Worm (Caenorhabditis elegans): ENCODE results near the gene marc-2.

The marc-2 gene

ce11 chrII:10646901-10647566 lies 13.8 kb downstream of the marc-2 start, which contains the start of gene M28.10:
Gene M28.10 (plus strand): TSS chrII:10647516.
- no peak for TF ChIP-seq pha-4 (tag; optimal IDR thresholded peaks at IDR 0.05)
- no peak for TF ChIP-seq unc-39 (tag; optimal IDR thresholded peaks at IDR 0.05)
- no peak for TF ChIP-seq ceh-83 (GFP tag; optimal IDR thresholded peaks at IDR 0.05)
- no peak for TF ChIP-seq ceh-39 (tag; optimal IDR thresholded peaks at IDR 0.05)
- TF ChIP-seq cnd-1 (tag; optimal IDR thresholded peaks at IDR 0.05) = no peak
- no peak for TF ChIP-seq nhr-12 (tag; optimal IDR thresholded peaks at IDR 0.05)
- TF ChIP-seq unc-62 (GFP tag; optimal IDR thresholded peaks at IDR 0.05) = no peak
- TF ChIP-seq ces-1 (GFP tag; optimal IDR thresholded peaks at IDR 0.05) = no peak
- no peak for TF ChIP-seq nhr-2 (tag; optimal IDR thresholded peaks at IDR 0.05)
- no peak for TF ChIP-seq mep-1 (tag; optimal IDR thresholded peaks at IDR 0.05)
- TF ChIP-seq ham-2 (GFP tag; optimal IDR thresholded peaks at IDR 0.05) = no peak
- TF ChIP-seq lin-32 (GFP tag; optimal IDR thresholded peaks at IDR 0.05) = no peak
- TF ChIP-seq nhr-28 (tag; optimal IDR thresholded peaks at IDR 0.05) = no peak
- no peak for TF ChIP-seq ztf-11 (tag; optimal IDR thresholded peaks at IDR 0.05)
- TF ChIP-seq elt-3 (tag; optimal IDR thresholded peaks at IDR 0.05) = no peak

ce11 chrII:10643403-10643802 lies 17.4 kb downstream of the marc-2 start, which contains the start of gene M28.4:
Gene M28.4 (plus strand): TSS chrII:10643703.
- TF ChIP-seq bed-3 (GFP tag; optimal IDR thresholded peaks at IDR 0.05) = no peak
- no peak for TF ChIP-seq ceh-39 (tag; optimal IDR thresholded peaks at IDR 0.05)
- no peak for TF ChIP-seq ceh-83 (GFP tag; optimal IDR thresholded peaks at IDR 0.05)
- no peak for TF ChIP-seq tbx-8 (GFP tag; optimal IDR thresholded peaks at IDR 0.05)
- TF ChIP-seq nhr-2 (tag; optimal IDR thresholded peaks at IDR 0.05) = no peak
- TF ChIP-seq mep-1 (tag; optimal IDR thresholded peaks at IDR 0.05) = no peak
- no peak for TF ChIP-seq ztf-11 (tag; optimal IDR thresholded peaks at IDR 0.05)
- TF ChIP-seq nhr-12 (tag; optimal IDR thresholded peaks at IDR 0.05) = no peak

DNA sequence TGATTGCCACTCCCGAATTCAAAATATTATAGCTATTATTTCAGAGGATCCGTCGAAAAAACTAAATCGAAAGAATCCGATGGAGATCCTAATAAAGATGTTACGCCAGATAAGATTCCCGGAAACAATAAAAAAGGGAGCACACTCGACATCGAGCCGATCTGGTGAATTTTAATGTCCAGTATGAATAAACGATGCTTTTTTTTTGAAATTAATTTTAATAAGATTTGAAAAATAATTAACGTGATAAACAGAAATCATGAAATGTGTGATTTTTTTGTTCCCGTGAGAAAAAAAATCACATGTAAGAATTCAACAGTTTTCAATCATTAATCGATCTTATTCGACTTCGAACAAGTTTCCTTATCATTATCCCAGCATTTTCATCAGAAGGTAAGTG lies 21.7 kb downstream of the marc-2 start, which contains the start of gene M28.9:
Gene M28.9 (plus strand): TSS at position 301 of the 400 bp plus-strand sequence.
- TF ChIP-seq flh-1 (GFP tag; optimal IDR thresholded peaks at IDR 0.05) = no peak
- no peak for TF ChIP-seq sptf-1 (tag; optimal IDR thresholded peaks at IDR 0.05)
- no peak for TF ChIP-seq lin-13 (tag; optimal IDR thresholded peaks at IDR 0.05)
- TF ChIP-seq elt-3 (tag; optimal IDR thresholded peaks at IDR 0.05) = no peak
- TF ChIP-seq nhr-12 (tag; optimal IDR thresholded peaks at IDR 0.05) = no peak
- TF ChIP-seq elt-1 (tag; optimal IDR thresholded peaks at IDR 0.05; ENCODE audit: borderline replicate concordance, insufficient read depth) = no peak
- no peak for TF ChIP-seq ces-1 (GFP tag; optimal IDR thresholded peaks at IDR 0.05)
- TF ChIP-seq lsy-2 (tag; optimal IDR thresholded peaks at IDR 0.05) = no peak
- TF ChIP-seq nhr-76 (tag; optimal IDR thresholded peaks at IDR 0.05) = no peak
- TF ChIP-seq nhr-2 (tag; optimal IDR thresholded peaks at IDR 0.05) = no peak
- no peak for TF ChIP-seq ceh-39 (tag; optimal IDR thresholded peaks at IDR 0.05)
- TF ChIP-seq ceh-83 (GFP tag; optimal IDR thresholded peaks at IDR 0.05) = no peak
- no peak for TF ChIP-seq nhr-28 (tag; optimal IDR thresholded peaks at IDR 0.05)
- TF ChIP-seq unc-120 (tag; optimal IDR thresholded peaks at IDR 0.05; ENCODE audit: poor library complexity, severe bottlenecking) = no peak
- TF ChIP-seq drap-1 (GFP tag; optimal IDR thresholded peaks at IDR 0.05) = no peak
- TF ChIP-seq zip-8 (tag; optimal IDR thresholded peaks at IDR 0.05) = no peak
- TF ChIP-seq unc-39 (tag; optimal IDR thresholded peaks at IDR 0.05) = no peak
- TF ChIP-seq ztf-11 (tag; optimal IDR thresholded peaks at IDR 0.05) = no peak
- TF ChIP-seq pha-4 (tag; optimal IDR thresholded peaks at IDR 0.05) = no peak
- no peak for TF ChIP-seq nhr-237 (tag; optimal IDR thresholded peaks at IDR 0.05)

- TF ChIP-seq sptf-1 (tag; optimal IDR thresholded peaks at IDR 0.05) = no peak
Measured at ce11 chrII:10630944-10631343, 29.8 kb downstream of the marc-2 start.

- TF ChIP-seq ces-1 (GFP tag; optimal IDR thresholded peaks at IDR 0.05) (no peak), tbx-8 (GFP tag; optimal IDR thresholded peaks at IDR 0.05) (no peak), nhr-76 (tag; optimal IDR thresholded peaks at IDR 0.05) (no peak), M03D4.4 (tag; optimal IDR thresholded peaks at IDR 0.05) (no peak), cnd-1 (tag; optimal IDR thresholded peaks at IDR 0.05) (no peak), elt-3 (tag; optimal IDR thresholded peaks at IDR 0.05) (no peak), bed-3 (GFP tag; optimal IDR thresholded peaks at IDR 0.05) (no peak), hlh-1 (tag; optimal IDR thresholded peaks at IDR 0.05) (no peak), mep-1 (tag; optimal IDR thresholded peaks at IDR 0.05) (no peak), nhr-2 (tag; optimal IDR thresholded peaks at IDR 0.05) (no peak), lsy-2 (tag; optimal IDR thresholded peaks at IDR 0.05) (no peak), ham-2 (GFP tag; optimal IDR thresholded peaks at IDR 0.05) (no peak), sem-2 (GFP tag; optimal IDR thresholded peaks at IDR 0.05) (no peak), nhr-28 (tag; optimal IDR thresholded peaks at IDR 0.05) (no peak)
Measured at ce11 chrII:10627963-10628362, 32.8 kb downstream of the marc-2 start, which contains the start of gene M28.8. Gene M28.8 (plus strand): TSS chrII:10628263.

Data from whole organism, mixed stage, embryonic.